Worm (Caenorhabditis elegans) whole organism, L2 larva: ENCODE data around the gene F31E8.5.

Source experiments
- C34F6.9 ChIP-seq: fragments of 150-350 bp; optimal IDR thresholded peaks from 2 replicates; lab custom pipeline; 2014; ENCODE audit warnings: missing biosample characterization, missing genetic modification characterization
- F13H6.1 ChIP-seq: sonication (generic microtip); optimal IDR thresholded peaks from 2 replicates; lab custom pipeline; 2016; ENCODE audit warnings: missing genetic modification characterization, missing compliant biosample characterization
- R02D3.7 ChIP-seq: fragments of 150-350 bp; optimal IDR thresholded peaks from 2 replicates; lab custom pipeline; 2014; ENCODE audit warnings: missing biosample characterization, missing genetic modification characterization
- Y55F3AM.14 ChIP-seq: fragments of 200-800 bp; sonication (Bioruptor generic); optimal IDR thresholded peaks from 2 replicates; lab custom pipeline; 2018; ENCODE audit warnings: mild to moderate bottlenecking, missing genetic modification characterization, missing compliant biosample characterization
- ZK546.5 ChIP-seq: sonication (generic microtip); optimal IDR thresholded peaks from 2 replicates; lab custom pipeline; 2017; ENCODE audit warnings: missing biosample characterization, missing genetic modification characterization
- ama-1 ChIP-seq: fragments of 150-350 bp; optimal IDR thresholded peaks from 2 replicates; lab custom pipeline; 2018; ENCODE audit warnings: inconsistent platforms
- blmp-1 ChIP-seq: sonication (generic microtip); optimal IDR thresholded peaks from 2 replicates; lab custom pipeline; 2017; ENCODE audit warnings: missing genetic modification characterization, mild to moderate bottlenecking, missing compliant biosample characterization, antibody characterized with exemption, moderate library complexity; ENCODE audit not compliant: insufficient read depth
- crh-2 ChIP-seq: sonication (generic microtip); optimal IDR thresholded peaks from 2 replicates; lab custom pipeline; 2017; ENCODE audit warnings: missing biosample characterization, missing genetic modification characterization
- dmd-4 ChIP-seq: sonication (generic microtip); optimal IDR thresholded peaks from 2 replicates; lab custom pipeline; 2017; ENCODE audit warnings: missing biosample characterization, missing genetic modification characterization
- egl-27 ChIP-seq: sonication (generic microtip); optimal IDR thresholded peaks from 3 replicates; lab custom pipeline; 2017; ENCODE audit warnings: missing biosample characterization, missing genetic modification reagents, missing genetic modification characterization
- elt-3 ChIP-seq: sonication (generic microtip); optimal IDR thresholded peaks from 2 replicates; lab custom pipeline; 2017; ENCODE audit warnings: missing biosample characterization, missing genetic modification characterization
- fos-1 ChIP-seq: fragments of 150-350 bp; optimal IDR thresholded peaks from 2 replicates; lab custom pipeline; 2014; ENCODE audit warnings: missing biosample characterization, missing genetic modification characterization
- gmeb-1 ChIP-seq: fragments of 150-350 bp; optimal IDR thresholded peaks from 2 replicates; lab custom pipeline; 2014; ENCODE audit warnings: missing biosample characterization, missing genetic modification characterization
- lin-11 ChIP-seq: fragments of 150-350 bp; sonication (generic microtip); optimal IDR thresholded peaks from 2 replicates; lab custom pipeline; 2014; ENCODE audit warnings: missing biosample characterization, missing genetic modification characterization, inconsistent platforms, mixed read lengths
- lin-13 ChIP-seq: fragments of 150-350 bp; optimal IDR thresholded peaks from 2 replicates; lab custom pipeline; 2014; ENCODE audit warnings: missing biosample characterization, missing genetic modification reagents, missing genetic modification characterization
- lin-39 ChIP-seq: fragments of 150-350 bp; optimal IDR thresholded peaks from 2 replicates; lab custom pipeline; 2014; ENCODE audit warnings: missing biosample characterization, missing genetic modification reagents, missing genetic modification characterization
- lsy-2 ChIP-seq, 2 experiments: fragments of 150-350 bp in 1 of 2; sonication (generic microtip) in 1 of 2; optimal IDR thresholded peaks; 2 replicates each; lab custom pipeline; 2014 to 2017; ENCODE audit warnings: missing biosample characterization in 2 of 2, missing genetic modification characterization in 2 of 2
- mab-5 ChIP-seq: fragments of 150-350 bp; optimal IDR thresholded peaks from 2 replicates; lab custom pipeline; 2014; ENCODE audit warnings: missing biosample characterization, missing genetic modification characterization
- mbf-1 ChIP-seq: sonication (generic microtip); optimal IDR thresholded peaks from 2 replicates; lab custom pipeline; 2017; ENCODE audit warnings: missing biosample characterization, missing genetic modification characterization
- mdl-1 ChIP-seq, 2 experiments: fragments of 150-350 bp in 1 of 2; sonication (generic microtip) in 1 of 2; optimal IDR thresholded peaks; 2 replicates each; lab custom pipeline; 2017; ENCODE audit warnings: missing biosample characterization in 2 of 2, missing genetic modification characterization in 2 of 2
- nhr-10 ChIP-seq: sonication (generic microtip); optimal IDR thresholded peaks from 2 replicates; lab custom pipeline; 2017; ENCODE audit warnings: missing biosample characterization, missing genetic modification characterization
- nhr-11 ChIP-seq: fragments of 150-350 bp; optimal IDR thresholded peaks from 2 replicates; lab custom pipeline; 2014; ENCODE audit warnings: missing biosample characterization, missing genetic modification characterization
- nhr-129 ChIP-seq: fragments of 150-350 bp; optimal IDR thresholded peaks from 2 replicates; lab custom pipeline; 2014; ENCODE audit warnings: missing biosample characterization, missing genetic modification characterization
- nhr-237 ChIP-seq: fragments of 150-350 bp; optimal IDR thresholded peaks from 2 replicates; lab custom pipeline; 2014; ENCODE audit warnings: missing biosample characterization, missing genetic modification characterization
- nhr-25 ChIP-seq: fragments of 150-350 bp; sonication (generic microtip); optimal IDR thresholded peaks from 3 replicates; lab custom pipeline; 2014; ENCODE audit warnings: missing biosample characterization, missing genetic modification characterization
- peb-1 ChIP-seq: fragments of 150-350 bp; optimal IDR thresholded peaks from 2 replicates; lab custom pipeline; 2014; ENCODE audit warnings: missing biosample characterization, missing genetic modification characterization
- sem-4 ChIP-seq: fragments of 150-350 bp; optimal IDR thresholded peaks from 2 replicates; lab custom pipeline; 2014; ENCODE audit warnings: missing biosample characterization, missing genetic modification reagents, missing genetic modification characterization
- skn-1 ChIP-seq: sonication (generic microtip); optimal IDR thresholded peaks from 2 replicates; lab custom pipeline; 2017; ENCODE audit warnings: missing biosample characterization, missing genetic modification characterization
- sma-9 ChIP-seq, 2 experiments: fragments of 150-350 bp in 1 of 2; sonication (generic microtip) in 1 of 2; optimal IDR thresholded peaks; 2 replicates each; lab custom pipeline; 2014 to 2016; ENCODE audit warnings: missing genetic modification characterization in 2 of 2, mild to moderate bottlenecking in 1 of 2, missing biosample characterization in 1 of 2, missing compliant biosample characterization in 1 of 2, missing genetic modification reagents in 1 of 2, moderate library complexity in 1 of 2
- snpc-4 ChIP-seq: fragments of 150-350 bp; optimal IDR thresholded peaks from 2 replicates; lab custom pipeline; 2014; ENCODE audit warnings: missing biosample characterization, missing genetic modification characterization
- unc-39 ChIP-seq: fragments of 150-350 bp; optimal IDR thresholded peaks from 2 replicates; lab custom pipeline; 2014; ENCODE audit warnings: missing biosample characterization, missing genetic modification characterization
- unc-55 ChIP-seq: fragments of 150-350 bp; sonication (generic microtip); optimal IDR thresholded peaks from 3 replicates; lab custom pipeline; 2014; ENCODE audit warnings: missing biosample characterization, missing genetic modification reagents, missing genetic modification characterization
- ztf-11 ChIP-seq: sonication (generic microtip); optimal IDR thresholded peaks from 2 replicates; lab custom pipeline; 2017; ENCODE audit warnings: missing biosample characterization, missing genetic modification characterization
- ztf-4 ChIP-seq: fragments of 150-350 bp; optimal IDR thresholded peaks from 2 replicates; lab custom pipeline; 2014; ENCODE audit warnings: missing biosample characterization, missing genetic modification characterization

Gene F31E8.5

DNA sequence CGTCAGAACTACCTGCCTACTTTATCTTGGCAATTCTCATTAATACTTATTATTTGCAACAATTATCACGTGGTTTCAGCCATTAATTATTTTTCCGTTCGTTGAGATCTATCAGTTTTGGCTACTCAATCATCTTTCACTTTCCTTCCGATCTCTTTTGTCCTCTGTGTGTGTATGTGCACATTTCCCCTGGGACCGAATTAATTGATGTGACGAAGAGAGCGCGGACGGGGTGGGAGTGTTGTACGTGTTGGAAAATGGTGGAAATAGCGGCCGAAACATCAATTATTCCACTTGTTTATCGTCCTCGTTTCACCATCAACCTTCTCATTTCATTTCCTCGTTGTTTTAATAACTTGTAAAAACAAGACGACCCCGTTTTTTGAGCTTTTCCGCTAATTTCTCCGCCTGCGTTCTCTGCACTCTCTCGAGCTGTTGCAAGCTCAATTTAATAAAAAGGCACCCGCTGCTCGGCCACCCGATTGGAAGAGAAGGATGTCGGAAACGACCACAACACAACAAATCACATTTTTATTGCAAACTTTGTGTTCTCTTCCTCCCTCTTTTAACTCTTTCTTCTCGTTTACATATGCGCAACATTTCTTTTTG, 31.3 kb upstream of the F31E8.5 start (continued):
- no peak for TF ChIP-seq mbf-1 (tag; lab: Kevin White, UChicago)

DNA sequence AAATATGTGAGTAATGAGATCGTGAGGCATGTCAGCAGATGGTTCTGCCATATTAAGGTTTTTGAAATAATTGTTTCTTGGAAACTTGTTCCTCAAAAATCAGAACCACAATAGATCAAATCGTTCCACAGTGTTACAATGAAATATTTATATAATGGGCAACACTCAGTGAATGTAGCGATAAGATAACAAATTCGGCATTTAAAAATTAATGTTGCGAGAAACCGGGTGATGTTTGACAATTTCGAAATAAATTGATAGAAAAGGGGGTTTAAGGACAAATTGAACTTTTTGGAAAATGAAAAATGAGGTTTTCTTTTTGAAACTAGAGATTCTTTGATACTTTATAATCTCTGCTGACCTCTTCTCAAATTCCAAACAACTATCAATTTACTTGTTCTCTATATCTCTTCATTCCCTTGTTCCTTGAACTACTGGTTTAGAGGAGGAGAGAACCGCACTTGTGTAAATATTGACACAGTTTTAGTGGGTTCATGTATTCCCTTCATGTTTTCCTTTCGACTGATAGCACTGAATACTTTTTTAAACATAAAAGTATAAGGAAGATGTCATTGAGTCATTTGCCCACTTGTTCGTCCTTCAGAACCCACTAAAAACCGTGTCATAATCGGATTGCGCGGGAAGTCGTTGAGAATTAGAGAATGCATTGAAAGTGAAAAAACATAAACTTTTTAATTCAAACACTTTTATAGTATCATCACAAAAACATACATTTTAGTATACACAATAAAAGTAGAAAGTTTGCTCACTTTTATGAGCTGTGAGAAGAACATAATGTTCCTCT, 29.9 kb upstream of the F31E8.5 start:
- TF ChIP-seq ama-1 (lab: Kevin White, UChicago) = no peak
- TF ChIP-seq egl-27 (tag; lab: Kevin White, UChicago) = peak; percentile 29
- TF ChIP-seq nhr-25 = peak; percentile 39
- TF ChIP-seq sma-9 (GFP tag; optimal IDR thresholded peaks at IDR 0.05; lab: Kevin White, UChicago) = peak; percentile 9
- no peak for TF ChIP-seq sma-9 (tag; optimal IDR thresholded peaks at IDR 0.05; lab: Kevin White, UChicago)
- TF ChIP-seq R02D3.7 (tag; lab: Kevin White, UChicago) = no peak
- peak; percentile 18 for TF ChIP-seq blmp-1
- no peak for TF ChIP-seq unc-39 (tag; lab: Kevin White, UChicago)
- TF ChIP-seq gmeb-1 = no peak
- TF ChIP-seq lin-39 (tag; lab: Kevin White, UChicago) = no peak
- no peak for TF ChIP-seq nhr-11 (tag; lab: Kevin White, UChicago)
- no peak for TF ChIP-seq lin-13 (GFP tag; lab: Kevin White, UChicago)
- TF ChIP-seq nhr-129 (tag; lab: Kevin White, UChicago) = peak; percentile 21
- TF ChIP-seq C34F6.9 (tag; lab: Kevin White, UChicago) = no peak
- no peak for TF ChIP-seq sem-4 (tag; lab: Kevin White, UChicago)
- TF ChIP-seq F13H6.1 (tag; lab: Kevin White, UChicago) = peak; percentile 82
- no peak for TF ChIP-seq lin-11 (tag; lab: Kevin White, UChicago)
- peak; percentile 83 for TF ChIP-seq fos-1 (tag; lab: Kevin White, UChicago)
- TF ChIP-seq mbf-1 (tag; lab: Kevin White, UChicago) = no peak
- no peak for TF ChIP-seq elt-3
- peak; percentile 3 for TF ChIP-seq skn-1
- TF ChIP-seq, all 48 proteins: peak for 8

DNA sequence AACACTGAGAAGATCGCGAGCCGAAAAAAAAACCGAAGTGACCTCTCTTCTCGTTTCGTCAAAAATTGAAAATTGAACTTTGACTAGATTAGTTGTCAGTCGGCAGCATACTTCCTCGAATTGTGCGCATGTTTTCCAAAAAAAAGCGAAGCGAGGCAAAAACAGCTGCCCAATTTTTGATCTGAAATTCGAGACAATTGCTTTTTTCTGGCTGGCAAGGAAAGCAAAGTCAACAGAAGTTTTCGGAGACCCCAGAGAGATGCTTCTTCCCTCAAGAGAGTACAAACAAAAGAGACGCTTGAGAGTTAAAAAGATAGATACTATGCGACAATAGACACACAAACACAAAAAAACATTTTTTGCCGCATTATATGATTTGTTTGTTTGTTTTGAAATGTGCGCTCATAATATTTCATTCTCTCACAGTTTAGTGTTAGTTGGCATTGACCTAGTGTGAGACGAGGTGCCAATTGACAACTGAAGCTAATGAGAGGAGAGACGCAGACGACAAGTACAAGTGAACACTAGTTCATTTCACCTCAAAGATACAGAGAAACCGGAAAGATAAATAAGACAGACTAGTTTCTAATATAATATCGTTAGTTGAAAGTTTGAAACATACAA, 29.0 kb upstream of the F31E8.5 start:
- no peak for TF ChIP-seq nhr-10 (tag; lab: Kevin White, UChicago)
- TF ChIP-seq lsy-2 (tag; optimal IDR thresholded peaks at IDR 0.05; lab: Kevin White, UChicago) = peak in 1 of 2 experiments; percentile 0
- peak; percentile 90 for TF ChIP-seq egl-27 (tag; lab: Kevin White, UChicago)
- no peak for TF ChIP-seq unc-55 (GFP tag; lab: Kevin White, UChicago)
- no peak for TF ChIP-seq unc-39 (tag; lab: Kevin White, UChicago)
- no peak for TF ChIP-seq snpc-4 (tag; lab: Kevin White, UChicago)
- TF ChIP-seq peb-1 (tag; lab: Kevin White, UChicago) = no peak
- no peak for TF ChIP-seq ZK546.5
- no peak for TF ChIP-seq mdl-1 (tag; optimal IDR thresholded peaks at IDR 0.05; lab: Kevin White, UChicago)
- TF ChIP-seq nhr-25 = peak; percentile 4
- TF ChIP-seq nhr-129 (tag; lab: Kevin White, UChicago) = peak; percentile 18
- peak; percentile 2 for TF ChIP-seq blmp-1
- no peak for TF ChIP-seq ama-1 (lab: Kevin White, UChicago)
- no peak for TF ChIP-seq mbf-1 (tag; lab: Kevin White, UChicago)
- peak; percentile 34 for TF ChIP-seq sem-4 (tag; lab: Kevin White, UChicago)
- peak; percentile 40 for TF ChIP-seq lin-11 (tag; lab: Kevin White, UChicago)
- TF ChIP-seq F13H6.1 (tag; lab: Kevin White, UChicago) = peak; percentile 49
- no peak for TF ChIP-seq ztf-11 (tag; lab: Kevin White, UChicago)
- TF ChIP-seq ztf-4 (tag; lab: Kevin White, UChicago) = peak; percentile 14
- TF ChIP-seq dmd-4 (tag; lab: Kevin White, UChicago) = no peak
- no peak for TF ChIP-seq nhr-237 (tag; lab: Kevin White, UChicago)
- no peak for TF ChIP-seq Y55F3AM.14 (GFP tag; lab: Kevin White, UChicago)
- TF ChIP-seq crh-2 (tag; lab: Kevin White, UChicago) = peak; percentile 4
- TF ChIP-seq mab-5 (tag; lab: Kevin White, UChicago) = peak; percentile 32
